Worm (Caenorhabditis elegans) whole organism, dauer: ENCODE data around the gene F07A11.5.

Experiments used
- unc-62 ChIP-seq: sonication (generic microtip); optimal IDR thresholded peaks from 2 replicates; lab custom pipeline; 2017; ENCODE audit warnings: missing biosample characterization, missing genetic modification reagents, missing genetic modification characterization

F07A11.5 gene

DNA sequence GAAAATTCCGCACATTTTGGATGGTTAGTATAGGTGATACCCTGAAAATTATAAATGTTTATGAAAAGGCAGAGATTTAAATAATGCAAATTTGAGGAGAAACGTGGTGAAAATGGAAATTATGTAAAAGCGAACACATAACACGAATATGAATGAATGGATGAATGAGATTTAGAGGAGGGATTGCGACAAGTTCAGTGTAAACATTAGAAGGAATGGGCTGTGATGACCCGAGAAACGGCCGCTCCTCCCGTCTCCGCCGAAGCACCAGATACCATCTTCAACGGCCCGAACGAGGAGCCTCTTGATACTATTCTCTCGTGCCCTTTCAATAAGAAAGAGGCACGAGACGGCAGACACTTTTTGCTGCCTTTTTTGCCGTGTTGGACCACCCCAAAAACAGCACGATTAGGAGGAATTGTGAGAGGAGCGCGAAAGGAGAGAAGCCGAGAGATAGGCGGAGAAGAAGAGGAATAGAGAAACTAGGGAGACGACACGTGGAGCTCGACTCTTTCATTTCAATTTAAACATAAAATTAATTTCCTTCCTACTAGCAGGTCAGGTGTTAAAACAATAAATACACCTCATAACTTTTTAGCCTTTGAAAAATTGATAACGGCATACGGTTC, 16.6 kb upstream of the F07A11.5 start, which contains the start of gene gfat-1:
TSS of gene gfat-1 (minus strand) at position 51 of the 629 bp plus-strand sequence.
- TF ChIP-seq unc-62 (GFP tag; lab: Kevin White, UChicago), result no peak

DNA sequence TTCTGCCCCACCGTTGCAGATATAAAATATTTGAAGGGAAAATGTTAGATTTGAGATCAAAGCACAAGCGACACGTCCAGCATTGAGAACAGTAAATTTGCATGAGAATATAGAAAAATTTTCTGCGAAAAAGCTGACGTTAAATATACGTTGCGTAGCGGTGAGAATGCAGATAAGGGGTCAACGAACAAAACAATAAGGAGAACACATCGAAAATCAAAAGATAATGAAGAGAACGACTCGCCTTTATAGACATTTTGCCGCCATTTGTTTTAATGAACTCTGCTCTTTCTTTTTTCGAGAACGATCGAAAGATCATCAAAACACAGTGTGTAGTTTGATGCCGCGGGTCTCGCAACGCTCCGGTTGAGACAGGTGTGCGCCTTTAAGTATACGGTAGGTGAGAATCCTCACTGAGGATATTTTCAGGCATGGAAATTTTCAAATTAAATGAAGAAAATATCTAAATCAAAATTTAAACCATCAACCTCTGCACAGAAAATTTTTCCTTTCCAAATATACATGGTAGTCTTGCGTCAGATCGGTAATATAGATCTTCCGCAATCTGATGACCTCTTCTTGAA, 15.9 kb upstream of the F07A11.5 start:
- no peak for TF ChIP-seq unc-62 (GFP tag; lab: Kevin White, UChicago)

DNA sequence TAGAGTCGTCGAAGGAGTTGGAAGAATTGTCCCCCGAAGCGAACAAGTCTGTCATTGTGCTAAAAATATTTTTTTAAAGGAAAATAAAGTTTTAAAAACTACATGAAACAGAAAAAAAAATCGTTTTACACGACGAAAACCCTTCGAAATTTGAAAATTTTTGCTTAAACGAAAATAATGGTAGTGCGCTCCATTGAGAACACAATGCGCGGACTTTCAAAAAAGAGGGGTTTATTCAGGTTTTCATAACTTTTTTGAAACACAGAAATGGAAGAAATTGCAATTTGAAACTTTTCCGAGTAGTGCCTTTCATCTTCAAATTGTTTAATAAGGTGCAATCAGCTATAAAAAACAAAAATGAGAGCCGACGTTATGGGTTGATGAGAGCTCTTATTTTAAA, 12.3 kb upstream of the F07A11.5 start, which contains the start of gene npp-5:
TSS of gene npp-5 (minus strand) at position 59 of the 400 bp plus-strand sequence.
- no peak for TF ChIP-seq unc-62 (GFP tag; lab: Kevin White, UChicago)

DNA sequence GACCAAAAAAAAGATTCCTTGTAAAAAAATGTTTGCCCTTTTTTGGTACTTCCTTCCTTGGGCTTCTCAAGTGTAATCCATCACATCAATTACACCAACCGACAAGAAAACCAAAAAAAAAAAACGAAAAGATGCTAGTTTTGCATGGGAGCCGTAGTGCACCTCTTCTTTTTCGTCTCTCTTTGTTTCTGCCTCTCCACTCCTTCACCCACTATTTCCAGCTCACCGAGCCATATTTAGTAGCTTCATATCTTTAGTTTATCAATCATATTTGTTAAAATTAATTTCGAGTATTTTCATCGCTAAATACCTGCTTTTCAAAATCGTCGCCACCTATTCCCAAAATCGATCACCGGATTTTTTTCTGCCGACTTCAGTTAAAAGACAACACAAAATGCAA, 11.4 kb upstream of the F07A11.5 start, which contains the start of gene F07A11.4:
TSS of gene F07A11.4 (plus strand) at position 301 of the 400 bp plus-strand sequence.
- no peak for TF ChIP-seq unc-62 (GFP tag; lab: Kevin White, UChicago)

DNA sequence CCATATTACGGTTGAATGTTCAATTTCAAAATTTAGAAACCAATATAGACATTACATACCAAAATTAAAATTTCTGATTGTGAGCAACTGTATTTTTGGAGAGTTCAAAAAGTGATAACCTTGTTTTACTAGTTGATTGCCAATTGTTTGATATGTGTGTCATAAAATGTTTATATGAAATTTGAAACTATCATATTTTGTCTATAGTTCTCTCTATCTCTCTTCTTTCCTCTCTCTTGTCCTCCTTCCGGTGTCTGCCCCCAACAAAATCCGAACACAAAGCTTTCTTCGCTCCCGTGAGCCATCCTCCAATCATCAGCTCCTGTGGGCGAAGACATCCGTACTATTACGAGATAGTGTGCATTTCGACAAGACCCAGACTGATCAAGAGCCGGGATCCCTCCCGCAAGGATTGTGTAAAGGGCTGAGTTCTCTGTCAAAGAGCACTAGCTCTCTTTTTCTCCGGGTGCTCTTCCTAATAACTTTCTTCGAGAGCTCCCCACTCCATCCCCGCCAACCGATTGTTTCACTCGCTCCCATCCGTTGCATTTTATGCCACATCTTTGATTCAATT, 9.6 kb upstream of the F07A11.5 start:
- TF ChIP-seq unc-62 (GFP tag; lab: Kevin White, UChicago), result no peak

DNA sequence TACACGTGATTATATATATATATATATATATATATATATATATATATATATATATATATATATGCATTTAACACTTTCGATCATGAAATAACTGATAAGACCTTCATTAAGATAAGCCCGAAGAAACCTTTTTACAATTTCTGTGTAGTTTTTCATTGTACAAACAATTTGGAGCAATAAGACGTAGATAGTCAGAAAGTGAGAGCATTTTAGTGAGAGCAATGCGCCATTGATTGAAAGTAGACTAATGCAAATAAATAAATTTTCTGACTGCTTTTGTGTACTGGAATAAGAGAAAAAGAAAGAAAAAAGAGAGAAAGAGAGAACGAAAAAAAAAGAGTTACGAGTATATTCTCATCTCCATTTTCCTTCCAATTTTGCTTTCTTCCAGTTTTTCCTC, 7.5 kb upstream of the F07A11.5 start:
- no peak for TF ChIP-seq unc-62 (GFP tag; lab: Kevin White, UChicago)

DNA sequence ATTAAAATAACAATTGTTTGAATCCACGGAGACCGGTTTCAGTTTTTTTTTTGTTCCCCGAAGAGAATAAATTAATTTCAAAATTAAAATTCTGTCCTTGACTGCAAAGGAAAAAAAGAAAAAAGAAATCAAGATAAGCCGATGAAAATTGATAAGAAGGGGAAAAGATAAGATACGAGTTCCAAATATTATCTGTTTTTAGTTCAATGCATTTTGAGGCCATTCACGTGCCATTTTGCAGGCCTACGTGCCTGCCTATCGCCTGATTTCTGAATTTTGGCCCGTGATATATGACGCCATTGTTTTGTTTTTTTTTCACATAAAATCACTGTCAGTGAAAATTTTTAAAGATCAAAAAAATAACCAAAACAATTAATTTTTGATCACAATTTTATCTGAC, 638 bp upstream of the F07A11.5 start:
- TF ChIP-seq unc-62 (GFP tag; lab: Kevin White, UChicago), result no peak

DNA sequence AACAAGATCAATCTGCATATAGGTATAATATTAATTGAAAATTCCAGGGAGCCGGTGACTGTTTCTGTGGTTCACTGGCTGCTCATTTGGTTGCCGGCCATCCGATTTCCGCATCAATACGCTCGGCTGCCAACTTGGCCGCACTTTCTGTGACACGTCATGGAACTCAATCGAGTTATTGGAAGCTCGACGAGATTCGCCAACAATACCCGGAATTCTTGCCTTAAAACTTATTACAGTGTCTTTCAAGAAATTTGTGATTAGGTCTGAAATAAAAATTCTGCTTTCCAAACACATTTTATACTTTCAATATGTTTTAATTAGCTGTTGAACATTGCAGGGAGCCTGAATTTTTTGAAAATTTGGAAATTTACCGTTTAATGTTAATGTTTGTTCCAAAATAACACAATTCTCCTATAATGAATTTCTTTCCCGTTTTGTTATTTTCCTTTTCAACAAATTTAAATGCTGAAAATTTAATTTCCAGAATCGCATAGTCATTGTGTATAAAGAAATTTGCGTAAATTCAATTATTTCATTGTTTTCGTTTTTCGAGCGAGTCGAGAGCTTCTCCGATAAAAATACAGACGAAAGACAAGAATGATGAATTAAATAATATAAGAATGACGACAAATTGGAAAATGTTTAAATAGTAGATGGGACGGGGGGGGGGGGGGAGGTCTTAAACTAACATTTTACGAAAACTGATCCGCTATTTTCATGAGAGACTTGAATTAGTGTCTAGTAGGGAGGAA, 2.2 kb downstream of the F07A11.5 start:
- TF ChIP-seq unc-62 (GFP tag; lab: Kevin White, UChicago), result no peak

DNA sequence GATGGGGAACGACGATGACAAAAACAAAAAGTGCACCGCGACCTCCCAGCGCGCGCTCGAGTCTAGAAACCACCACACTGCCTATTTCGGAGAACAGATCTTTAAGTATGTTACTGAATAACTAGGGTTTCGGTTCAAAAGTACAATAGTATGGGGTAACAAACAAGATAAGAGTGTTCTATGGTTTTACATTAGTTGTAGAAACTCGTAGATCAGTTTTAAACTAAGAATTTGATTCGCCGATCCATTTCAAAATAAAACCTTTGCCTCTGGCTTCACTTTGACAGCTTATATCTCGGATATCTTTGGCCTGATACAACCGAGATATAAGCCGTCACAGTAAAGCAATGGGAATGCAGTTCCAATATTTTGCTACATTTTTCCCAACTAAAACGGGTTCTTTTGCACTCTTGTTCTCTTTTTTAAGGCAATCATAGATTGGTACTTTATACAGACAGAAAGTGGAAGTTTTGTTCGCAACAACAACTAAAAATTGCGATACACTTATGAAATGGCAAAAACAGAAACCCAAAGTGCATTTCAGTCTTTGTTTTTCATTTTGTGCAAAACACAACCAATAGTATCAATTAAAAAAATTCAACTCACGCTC, 4.3 kb downstream of the F07A11.5 start:
- TF ChIP-seq unc-62 (GFP tag; lab: Kevin White, UChicago), result no peak

DNA sequence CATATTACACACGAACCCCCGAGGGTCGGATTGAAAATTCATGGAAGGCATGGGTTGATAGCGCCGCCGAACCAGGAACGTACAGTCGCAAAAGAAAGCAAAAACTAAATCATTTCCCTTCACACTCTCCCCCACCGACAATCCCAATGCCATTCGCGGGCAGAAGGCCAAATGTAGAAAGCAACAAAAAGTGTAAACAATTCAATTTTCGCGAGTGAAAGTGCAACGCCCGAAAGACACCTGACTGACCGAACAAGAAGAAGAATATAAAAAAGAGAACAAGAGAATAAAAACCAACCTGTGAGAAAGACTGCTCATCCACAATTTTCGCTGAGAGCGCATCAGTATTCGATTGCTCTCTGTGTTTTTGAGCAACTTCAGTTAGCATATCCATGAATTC, 5.6 kb downstream of the F07A11.5 start:
- no peak for TF ChIP-seq unc-62 (GFP tag; lab: Kevin White, UChicago)

DNA sequence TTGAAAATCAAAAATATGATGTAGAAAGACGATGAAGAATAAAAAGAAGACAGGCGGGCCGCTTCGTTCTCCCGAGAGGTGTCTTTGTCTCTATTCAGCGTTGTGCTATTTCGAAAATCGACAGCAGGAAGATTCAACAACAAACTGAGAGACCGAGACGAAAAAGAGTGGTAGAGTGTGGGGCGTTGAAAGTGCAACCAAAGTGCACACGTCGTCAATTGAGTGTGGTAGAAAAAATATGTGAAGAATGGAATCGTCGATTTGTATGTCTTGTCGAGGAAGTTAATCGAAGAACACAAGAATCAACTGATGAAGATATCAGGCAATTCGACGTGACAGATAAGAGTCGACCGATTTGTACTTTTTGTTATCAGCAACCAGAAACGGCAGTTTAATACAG, 7.1 kb downstream of the F07A11.5 start:
- TF ChIP-seq unc-62 (GFP tag; lab: Kevin White, UChicago), result no peak

DNA sequence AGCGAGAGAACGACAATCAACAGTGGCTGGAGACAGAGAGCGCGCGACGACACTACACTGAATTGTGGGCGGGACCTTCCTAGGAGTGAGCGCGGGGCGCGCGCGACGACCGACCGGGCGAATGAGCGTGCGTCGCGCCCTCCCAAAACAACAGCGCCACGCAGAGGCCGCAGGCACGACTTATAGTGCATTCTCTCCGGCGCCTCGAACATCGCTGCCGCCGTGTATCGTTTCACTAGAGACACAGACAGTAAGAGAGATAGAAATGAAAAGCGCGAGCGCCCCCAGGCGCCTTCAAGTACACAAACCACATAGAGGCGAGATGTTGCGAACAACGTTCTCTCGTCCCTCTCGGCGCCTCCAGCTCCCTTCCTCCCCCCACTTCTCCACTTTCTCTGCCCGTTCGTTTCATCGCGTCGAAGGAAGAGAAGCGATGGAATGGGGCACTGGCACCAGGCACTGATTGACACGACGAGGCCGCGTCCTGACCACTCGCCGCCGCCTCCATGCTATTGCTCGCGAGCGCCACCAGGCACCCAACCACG, 7.9 kb downstream of the F07A11.5 start:
- peak; percentile 2 for TF ChIP-seq unc-62 (GFP tag; lab: Kevin White, UChicago)

DNA sequence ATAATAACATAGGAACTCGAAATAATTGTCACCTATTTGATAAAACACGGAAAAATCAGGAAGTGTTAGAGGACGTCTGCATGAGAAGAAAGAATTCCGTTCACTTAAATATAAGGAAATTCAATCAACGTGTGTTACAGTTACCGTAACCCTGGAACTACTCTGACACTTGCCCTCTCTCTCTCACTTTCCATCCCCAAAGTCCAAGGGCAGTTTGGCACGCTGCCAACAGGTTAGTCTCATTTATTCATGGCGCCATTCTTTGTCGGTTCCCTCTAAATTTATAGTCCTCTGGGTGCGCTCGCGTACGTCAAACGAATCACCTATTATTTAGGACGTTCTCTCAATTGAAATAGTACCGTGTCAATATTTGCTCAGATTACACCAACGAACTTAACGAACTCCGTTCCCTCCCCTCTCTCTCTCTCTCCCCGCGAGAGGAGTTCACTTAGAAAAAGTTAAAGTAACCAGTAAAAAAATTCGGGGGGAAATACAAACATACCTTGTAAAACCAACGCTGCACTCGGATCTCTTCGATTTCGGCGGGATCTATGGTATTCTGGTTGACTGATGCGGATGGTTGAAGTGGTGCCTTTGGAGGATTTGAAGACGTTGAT, 8.6 kb downstream of the F07A11.5 start:
- TF ChIP-seq unc-62 (GFP tag; lab: Kevin White, UChicago), result no peak

DNA sequence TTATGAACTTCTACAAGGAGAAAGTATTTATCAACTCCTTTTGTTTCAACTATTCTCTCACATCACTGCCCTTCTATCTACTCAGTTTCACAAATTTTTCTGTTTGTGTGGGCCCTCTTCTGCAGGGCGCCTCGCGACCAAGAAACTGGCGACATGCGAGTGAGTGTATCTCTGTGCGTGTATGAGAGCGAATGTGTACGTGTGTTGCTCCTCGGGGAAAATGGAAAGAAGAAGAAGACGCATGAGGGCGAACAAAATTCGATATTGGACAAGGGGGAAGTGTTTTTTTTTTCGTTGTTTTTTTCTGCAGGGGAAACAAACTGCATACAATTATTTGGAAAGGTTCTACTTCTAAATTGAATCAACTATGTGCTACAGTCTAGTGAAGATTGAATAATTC, 9.5 kb downstream of the F07A11.5 start:
- no peak for TF ChIP-seq unc-62 (GFP tag; lab: Kevin White, UChicago)

DNA sequence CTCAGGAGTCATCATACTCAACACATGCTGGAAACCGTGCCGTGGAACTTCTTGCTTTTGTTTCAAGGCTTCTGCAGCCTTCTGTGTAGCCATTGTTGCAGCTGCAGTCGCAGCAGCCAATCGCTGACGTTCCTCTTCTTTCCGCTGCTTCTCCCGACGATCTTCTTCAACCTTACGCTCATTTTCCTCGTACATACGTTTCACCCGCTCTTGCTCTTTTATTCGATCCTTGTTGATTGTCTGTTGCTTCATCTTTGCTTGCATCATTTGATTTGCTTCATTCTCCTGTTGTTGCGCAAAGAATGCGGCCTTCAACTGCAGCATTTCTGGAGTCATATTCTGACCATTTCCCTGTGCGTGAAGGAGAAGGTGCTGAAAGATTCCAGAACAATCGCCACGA, 10.5 kb downstream of the F07A11.5 start:
- TF ChIP-seq unc-62 (GFP tag; lab: Kevin White, UChicago), result no peak
